Fruit fly (Drosophila melanogaster): Measurements from ENCODE around the gene CG9515.

Gene CG9515

DNA sequence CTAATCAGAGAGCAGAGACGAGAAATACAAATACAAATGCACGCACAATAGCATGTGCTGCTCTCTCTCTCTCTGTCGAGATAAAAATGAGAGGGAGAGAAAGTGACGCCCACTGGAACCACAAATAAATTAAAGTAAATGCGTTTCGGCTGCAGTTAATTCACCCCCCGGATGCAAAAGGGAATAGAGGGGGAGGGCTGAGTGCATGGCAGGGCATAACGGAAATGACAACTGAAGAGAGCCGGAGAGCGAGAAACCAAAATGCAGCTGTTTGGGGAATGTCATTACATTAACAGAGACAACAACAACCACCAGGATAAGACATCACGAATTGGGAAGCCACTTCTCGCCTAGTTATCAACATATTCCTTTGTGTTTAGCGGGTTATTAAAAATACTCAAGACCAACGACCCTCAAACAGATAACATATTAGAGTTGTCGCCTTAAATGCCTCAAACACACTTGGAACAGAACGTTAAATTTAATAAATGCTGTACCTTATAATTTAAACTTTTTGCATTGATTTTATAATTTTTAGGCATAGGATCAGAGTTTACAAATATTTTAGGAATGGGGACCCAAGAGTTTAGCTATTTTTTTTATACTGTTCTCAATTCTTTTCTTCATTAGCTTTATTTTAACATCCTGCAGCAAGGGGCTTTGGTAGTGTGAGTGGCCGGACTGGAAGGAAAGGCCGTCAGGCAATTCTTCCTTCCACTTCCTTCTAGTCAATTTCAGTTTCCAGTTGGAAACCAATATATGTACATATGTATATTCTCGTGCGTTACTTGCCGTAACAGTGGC is 7.1 kb upstream of the CG9515 start (continued):
- TF ChIP-seq gsb (GFP tag; IDR thresholded peaks at IDR 0.05) = no peak
- no peak for TF ChIP-seq Camta (GFP tag; optimal IDR thresholded peaks at IDR 0.05)
- peak; percentile 70 for TF ChIP-seq gsb-n (tag; optimal IDR thresholded peaks at IDR 0.05)
- TF ChIP-seq BtbVII (GFP tag; optimal IDR thresholded peaks at IDR 0.05) = no peak
- peak; percentile 28 for TF ChIP-seq CG18262 (tag; optimal IDR thresholded peaks at IDR 0.05)
- TF ChIP-seq MTF-1 (GFP tag; optimal IDR thresholded peaks at IDR 0.05; ENCODE audit: borderline replicate concordance) = no peak
- peak; percentile 93 for TF ChIP-seq pros (GFP tag; optimal IDR thresholded peaks at IDR 0.05)
- no peak for TF ChIP-seq CG14965 (GFP tag; optimal IDR thresholded peaks at IDR 0.05; ENCODE audit: borderline replicate concordance)
- TF ChIP-seq CG34376 (GFP tag; optimal IDR thresholded peaks at IDR 0.05) = no peak
- no peak for TF ChIP-seq dm (GFP tag; optimal IDR thresholded peaks at IDR 0.05)
- TF ChIP-seq hbn (GFP tag; IDR thresholded peaks at IDR 0.05; ENCODE audit: partially characterized antibody) = no peak
- peak in 1 of 2 experiments; percentile 41 for TF ChIP-seq Pdp1 (GFP tag; optimal IDR thresholded peaks at IDR 0.05)
- TF ChIP-seq CG9797 (GFP tag; optimal IDR thresholded peaks at IDR 0.05) = no peak
- peak; percentile 29 for TF ChIP-seq nom (GFP tag; optimal IDR thresholded peaks at IDR 0.05)
- TF ChIP-seq CG11398 (GFP tag; optimal IDR thresholded peaks at IDR 0.05) = peak; percentile 14
- no peak for TF ChIP-seq dati (GFP tag; IDR thresholded peaks at IDR 0.05)
- peak; percentile 67; the same call in 1 of the 3 replicates for TF ChIP-seq CG2199 (GFP tag; IDR thresholded peaks at IDR 0.05)
- peak; percentile 17 for TF ChIP-seq gcm (GFP tag; optimal IDR thresholded peaks at IDR 0.05)
- no peak for TF ChIP-seq CG9215 (GFP tag; IDR thresholded peaks at IDR 0.05)
- no peak for TF ChIP-seq jumu (GFP tag; optimal IDR thresholded peaks at IDR 0.05)
- peak; percentile 12 for TF ChIP-seq CG12391 (tag; optimal IDR thresholded peaks at IDR 0.05)
- TF ChIP-seq B-H1 (GFP tag; IDR thresholded peaks at IDR 0.05) = no peak
- 0 out of 4 replicates have a peak, but pooled peaks have one; percentile 15 for TF ChIP-seq chinmo (GFP tag; IDR thresholded peaks at IDR 0.05; ENCODE audit: partially characterized antibody)
- no peak for TF ChIP-seq Xbp1 (GFP tag; optimal IDR thresholded peaks at IDR 0.05)
- TF ChIP-seq cas (GFP tag; IDR thresholded peaks at IDR 0.05) = no peak
- no peak for TF ChIP-seq dmrt99B (tag; optimal IDR thresholded peaks at IDR 0.05)
- no peak for TF ChIP-seq Hr78 (GFP tag; optimal IDR thresholded peaks at IDR 0.05)
- TF ChIP-seq ro (GFP tag; IDR thresholded peaks at IDR 0.05) = no peak
- TF ChIP-seq CG15011 (GFP tag; optimal IDR thresholded peaks at IDR 0.05) = no peak
- no peak for TF ChIP-seq CG1832 (GFP tag; optimal IDR thresholded peaks at IDR 0.05)
- TF ChIP-seq CG15696 (tag; optimal IDR thresholded peaks at IDR 0.05) = no peak

DNA sequence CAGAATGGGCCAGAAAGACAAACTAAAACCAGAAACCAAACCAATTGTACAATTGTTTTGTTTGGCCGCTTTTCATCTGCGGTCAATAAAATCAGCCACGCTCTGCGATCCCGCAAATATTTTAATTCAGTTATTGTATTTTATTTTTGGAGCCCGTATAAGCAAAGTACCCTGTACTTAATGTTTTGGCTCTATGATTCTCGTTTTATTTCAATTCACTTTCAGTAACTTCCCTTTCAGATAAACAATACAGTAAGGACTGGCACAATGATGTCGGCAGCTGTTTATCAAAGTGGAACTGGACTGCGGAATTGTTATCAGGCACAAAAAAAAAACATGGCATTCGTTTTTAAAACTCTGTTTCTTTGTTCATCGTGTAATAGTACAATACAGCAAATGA is 5.6 kb upstream of the CG9515 start:
- no peak for TF ChIP-seq en (GFP tag; optimal IDR thresholded peaks at IDR 0.05)
- TF ChIP-seq CG10267 (tag; optimal IDR thresholded peaks at IDR 0.05) = no peak
- peak; percentile 21 for TF ChIP-seq CG15479 (GFP tag; optimal IDR thresholded peaks at IDR 0.05)
- peak; percentile 2 for TF ChIP-seq D19B (GFP tag; optimal IDR thresholded peaks at IDR 0.05)
- peak; percentile 57 for TF ChIP-seq sens (GFP tag)
- peak; percentile 51 for TF ChIP-seq grau (tag; optimal IDR thresholded peaks at IDR 0.05)
- TF ChIP-seq row (GFP tag; IDR thresholded peaks at IDR 0.05) = 0 out of 3 replicates have a peak, but pooled peaks have one; percentile 10
